Fruit fly (Drosophila melanogaster): ENCODE measurements around the gene noi.

DNA sequence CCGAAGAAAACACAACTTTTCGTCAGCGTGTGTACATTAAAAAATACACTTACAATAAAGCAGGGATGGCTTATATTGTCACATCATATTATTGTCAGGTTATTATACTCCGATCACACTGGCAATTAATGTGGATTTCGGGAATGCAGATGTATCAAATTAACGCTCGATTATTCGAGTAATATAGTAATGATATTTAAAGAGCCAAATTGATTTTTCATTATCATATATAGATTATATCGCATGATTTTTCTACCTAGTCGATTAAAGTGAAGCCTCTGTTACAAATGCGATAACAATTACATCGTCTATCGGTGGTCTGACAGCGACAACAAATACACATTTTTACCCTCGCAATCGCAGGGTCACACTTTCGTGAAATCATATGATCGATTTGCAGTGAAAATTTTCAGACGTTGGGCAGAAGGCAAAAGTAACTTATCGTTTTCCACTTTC, at the start of gene noi, which contains the start of gene Vha26:
- TF ChIP-seq cnc (optimal IDR thresholded peaks at IDR 0.05), result no peak
- no peak for TF ChIP-seq kay (GFP tag; ENCODE audit: borderline replicate concordance)
- peak; percentile 39 for TF ChIP-seq Clk (GFP tag; optimal IDR thresholded peaks at IDR 0.05)
- TF ChIP-seq pad (GFP tag; optimal IDR thresholded peaks at IDR 0.05), result peak; percentile 23
- TF ChIP-seq bab1 (GFP tag; optimal IDR thresholded peaks at IDR 0.05), result no peak
